Fruit fly (Drosophila melanogaster) whole organism, embryonic: ENCODE data around the gene CG7227.

Experiments used
- Abd-B ChIP-seq: fragments of 200-800 bp; sonication (Bioruptor generic); optimal IDR thresholded peaks from 2 replicates; lab custom pipeline; 2018; ENCODE audit warnings: missing biosample characterization, mild to moderate bottlenecking, missing genetic modification characterization, moderate library complexity
- Ada2b ChIP-seq: fragments of 200-800 bp; sonication (Bioruptor generic); IDR thresholded peaks from 2 replicates; pipeline ENCODE4 v1.3.6; 2022; ENCODE audit warnings: missing biosample characterization, missing genetic modification characterization
- CG10654 ChIP-seq: fragments of 200-800 bp; sonication (Bioruptor generic); optimal IDR thresholded peaks from 2 replicates; lab custom pipeline; 2016; ENCODE audit warnings: missing biosample characterization, missing genetic modification characterization
- CG10959 ChIP-seq: fragments of 200-800 bp; sonication (Bioruptor generic); IDR thresholded peaks from 2 replicates; pipeline ENCODE4 v1.3.6; 2022; ENCODE audit warnings: missing biosample characterization, missing genetic modification characterization
- CG11085 ChIP-seq: fragments of 200-800 bp; sonication (Bioruptor generic); IDR thresholded peaks from 2 replicates; pipeline ENCODE4 v1.3.6; 2022; ENCODE audit warnings: missing biosample characterization, missing genetic modification characterization
- CG11560 ChIP-seq: fragments of 200-800 bp; sonication (Bioruptor generic); IDR thresholded peaks from 3 replicates; pipeline ENCODE4 v1.3.6; 2022; ENCODE audit warnings: missing biosample characterization, missing genetic modification characterization
- CG13624 ChIP-seq: fragments of 200-800 bp; sonication (Bioruptor generic); optimal IDR thresholded peaks from 2 replicates; lab custom pipeline; 2016; ENCODE audit warnings: missing biosample characterization, missing genetic modification characterization
- CG15601 ChIP-seq: fragments of 200-800 bp; sonication (Bioruptor generic); optimal IDR thresholded peaks from 3 replicates; lab custom pipeline; 2019; ENCODE audit warnings: missing biosample characterization, mild to moderate bottlenecking, missing genetic modification characterization, moderate library complexity
- CG15696 ChIP-seq: fragments of 200-800 bp; sonication (Bioruptor generic); optimal IDR thresholded peaks from 2 replicates; lab custom pipeline; 2019; ENCODE audit warnings: missing biosample characterization, mild to moderate bottlenecking, missing genetic modification characterization, moderate library complexity
- CG17568 ChIP-seq: fragments of 200-800 bp; sonication (Bioruptor generic); optimal IDR thresholded peaks from 2 replicates; lab custom pipeline; 2018; ENCODE audit warnings: missing biosample characterization, mild to moderate bottlenecking, missing genetic modification characterization, moderate library complexity
- CG2875 ChIP-seq: fragments of 200-800 bp; sonication (Bioruptor generic); optimal IDR thresholded peaks from 2 replicates; lab custom pipeline; 2017; ENCODE audit warnings: missing biosample characterization, mild to moderate bottlenecking, missing genetic modification characterization, missing genetic modification reagents
- CG3281 ChIP-seq: fragments of 200-800 bp; sonication (Bioruptor generic); optimal IDR thresholded peaks from 3 replicates; lab custom pipeline; 2017; ENCODE audit warnings: missing biosample characterization, mild to moderate bottlenecking, missing genetic modification characterization
- CG3995 ChIP-seq: fragments of 200-800 bp; sonication (Bioruptor generic); optimal IDR thresholded peaks from 3 replicates; lab custom pipeline; 2016; ENCODE audit warnings: missing biosample characterization, missing genetic modification characterization
- CG42726 ChIP-seq: fragments of 200-800 bp; sonication (Bioruptor generic); IDR thresholded peaks from 2 replicates; pipeline ENCODE4 v1.3.6; 2022; ENCODE audit warnings: missing biosample characterization, missing genetic modification characterization; ENCODE audit not compliant: partially characterized antibody
- CG4360 ChIP-seq: fragments of 200-800 bp; sonication (Bioruptor generic); IDR thresholded peaks from 2 replicates; pipeline ENCODE4 v1.3.6; 2022; ENCODE audit warnings: missing biosample characterization, missing genetic modification characterization
- CG43689 ChIP-seq: fragments of 200-800 bp; sonication (Bioruptor generic); IDR thresholded peaks from 2 replicates; pipeline ENCODE4 v1.3.6; 2022; ENCODE audit warnings: missing biosample characterization, missing genetic modification characterization
- CG4404 ChIP-seq: fragments of 200-800 bp; sonication (Bioruptor generic); IDR thresholded peaks from 2 replicates; pipeline ENCODE4 v1.3.6; 2022; ENCODE audit warnings: missing biosample characterization, missing genetic modification characterization
- CG4617 ChIP-seq: fragments of 200-800 bp; sonication (Bioruptor generic); optimal IDR thresholded peaks from 3 replicates; lab custom pipeline; 2016; ENCODE audit warnings: missing biosample characterization, missing genetic modification characterization, borderline replicate concordance
- CG7928 ChIP-seq: fragments of 200-800 bp; sonication (Bioruptor generic); optimal IDR thresholded peaks from 2 replicates; lab custom pipeline; 2017; ENCODE audit warnings: missing biosample characterization, mild to moderate bottlenecking, missing genetic modification characterization
- CG9727 ChIP-seq: fragments of 200-800 bp; sonication (Bioruptor generic); optimal IDR thresholded peaks from 3 replicates; lab custom pipeline; 2017; ENCODE audit warnings: missing biosample characterization, mild to moderate bottlenecking, missing genetic modification characterization
- Fer3 ChIP-seq: fragments of 200-800 bp; sonication (Bioruptor generic); optimal IDR thresholded peaks from 2 replicates; lab custom pipeline; 2018; ENCODE audit warnings: missing biosample characterization, mild to moderate bottlenecking, missing genetic modification characterization, moderate library complexity
- Gsc ChIP-seq: fragments of 200-800 bp; sonication (Bioruptor generic); IDR thresholded peaks from 2 replicates; pipeline ENCODE4 v1.3.6; 2022; ENCODE audit warnings: missing biosample characterization, missing genetic modification characterization
- HHEX ChIP-seq: fragments of 200-800 bp; sonication (Bioruptor generic); optimal IDR thresholded peaks from 3 replicates; lab custom pipeline; 2017; ENCODE audit warnings: missing biosample characterization, mild to moderate bottlenecking, missing genetic modification characterization, missing genetic modification reagents
- HLH3B ChIP-seq: fragments of 200-800 bp; sonication (Bioruptor generic); IDR thresholded peaks from 2 replicates; pipeline ENCODE4 v1.3.6; 2022; ENCODE audit warnings: missing biosample characterization, missing genetic modification characterization
- MTF-1 ChIP-seq: fragments of 200-800 bp; sonication (Bioruptor generic); optimal IDR thresholded peaks from 2 replicates; lab custom pipeline; 2018; ENCODE audit warnings: missing biosample characterization, mild to moderate bottlenecking, missing genetic modification characterization, borderline replicate concordance
- NK7.1 ChIP-seq: fragments of 200-800 bp; sonication (Bioruptor generic); optimal IDR thresholded peaks from 3 replicates; lab custom pipeline; 2016; ENCODE audit warnings: missing biosample characterization, missing genetic modification characterization
- Pdp1 ChIP-seq, 2 experiments: fragments of 200-800 bp; sonication (Bioruptor generic); optimal IDR thresholded peaks; 3 replicates each; lab custom pipeline; 2016; ENCODE audit warnings: missing biosample characterization in 2 of 2, missing genetic modification characterization in 2 of 2, mild to moderate bottlenecking in 1 of 2, moderate library complexity in 1 of 2
- Scr ChIP-seq: fragments of 200-800 bp; sonication (Bioruptor generic); IDR thresholded peaks from 2 replicates; pipeline ENCODE4 v1.3.6; 2022; ENCODE audit warnings: missing biosample characterization, missing genetic modification characterization; ENCODE audit not compliant: partially characterized antibody
- Sry-δ ChIP-seq: fragments of 200-800 bp; sonication (Bioruptor generic); optimal IDR thresholded peaks from 2 replicates; lab custom pipeline; 2016; ENCODE audit warnings: missing biosample characterization, missing genetic modification characterization
- TFAM ChIP-seq: fragments of 200-800 bp; sonication (Bioruptor generic); optimal IDR thresholded peaks from 2 replicates; lab custom pipeline; 2017; ENCODE audit warnings: missing biosample characterization, missing genetic modification characterization, inconsistent platforms
- caup ChIP-seq: fragments of 200-800 bp; sonication (Bioruptor generic); optimal IDR thresholded peaks from 3 replicates; lab custom pipeline; 2017; ENCODE audit warnings: missing biosample characterization, mild to moderate bottlenecking, missing genetic modification characterization, moderate library complexity; ENCODE audit not compliant: severe bottlenecking
- cg ChIP-seq: fragments of 200-800 bp; sonication (Bioruptor generic); optimal IDR thresholded peaks from 3 replicates; lab custom pipeline; 2019; ENCODE audit warnings: missing biosample characterization, mild to moderate bottlenecking, missing genetic modification characterization, moderate library complexity
- disco-r ChIP-seq: fragments of 200-800 bp; sonication (Bioruptor generic); optimal IDR thresholded peaks from 2 replicates; lab custom pipeline; 2016; ENCODE audit warnings: missing biosample characterization, missing genetic modification characterization
- dysf ChIP-seq: fragments of 200-800 bp; sonication (Bioruptor generic); IDR thresholded peaks from 3 replicates; pipeline ENCODE4 v1.3.6; 2022; ENCODE audit warnings: missing biosample characterization, missing genetic modification characterization
- h ChIP-seq: fragments of >200 bp; optimal IDR thresholded peaks from 2 replicates; lab custom pipeline; 2017
- hkb ChIP-seq, 2 experiments: fragments of 200-800 bp in 1 of 2; fragments of >200 bp in 1 of 2; sonication (Bioruptor generic) in 1 of 2; IDR thresholded peaks in 1 of 2; optimal IDR thresholded peaks in 1 of 2; 2 replicates each; pipeline versions ENCODE4 v1.3.6 to Lab custom; 2017 to 2022; ENCODE audit warnings: missing biosample characterization in 1 of 2, missing genetic modification characterization in 1 of 2
- kay ChIP-seq: fragments of 200-800 bp; sonication (Bioruptor generic); optimal IDR thresholded peaks from 2 replicates; lab custom pipeline; 2016; ENCODE audit warnings: missing biosample characterization, missing genetic modification characterization
- mirr ChIP-seq: fragments of 200-800 bp; sonication (Bioruptor generic); optimal IDR thresholded peaks from 3 replicates; lab custom pipeline; 2018; ENCODE audit warnings: missing biosample characterization, mild to moderate bottlenecking, missing genetic modification characterization
- onecut ChIP-seq: fragments of 200-800 bp; sonication (Bioruptor generic); IDR thresholded peaks from 2 replicates; pipeline ENCODE4 v1.3.6; 2022; ENCODE audit warnings: missing biosample characterization, missing genetic modification characterization
- pnt ChIP-seq: fragments of 200-800 bp; sonication (Bioruptor generic); optimal IDR thresholded peaks from 3 replicates; lab custom pipeline; 2016; ENCODE audit warnings: missing biosample characterization, missing genetic modification characterization
- repo ChIP-seq: fragments of 200-800 bp; sonication (Bioruptor generic); optimal IDR thresholded peaks from 2 replicates; lab custom pipeline; 2016; ENCODE audit warnings: missing biosample characterization, missing genetic modification characterization
- run ChIP-seq: fragments of 200-800 bp; sonication (Bioruptor generic); optimal IDR thresholded peaks from 3 replicates; lab custom pipeline; 2018; ENCODE audit warnings: missing biosample characterization, mild to moderate bottlenecking, missing genetic modification characterization
- sima ChIP-seq: fragments of 200-800 bp; sonication (Bioruptor generic); optimal IDR thresholded peaks from 2 replicates; lab custom pipeline; 2016; ENCODE audit warnings: missing biosample characterization, missing genetic modification characterization
- sisA ChIP-seq: fragments of 200-800 bp; sonication (Bioruptor generic); IDR thresholded peaks from 2 replicates; pipeline ENCODE4 v1.3.6; 2022; ENCODE audit warnings: missing biosample characterization, missing genetic modification characterization
- sob ChIP-seq: fragments of 200-800 bp; sonication (Bioruptor generic); IDR thresholded peaks from 2 replicates; pipeline ENCODE4 v1.3.6; 2022; ENCODE audit warnings: missing biosample characterization, missing genetic modification characterization
- sug ChIP-seq: fragments of 200-800 bp; optimal IDR thresholded peaks from 2 replicates; lab custom pipeline; 2019; ENCODE audit warnings: missing biosample characterization, mild to moderate bottlenecking, missing genetic modification characterization, moderate library complexity
- tup ChIP-seq: fragments of 200-800 bp; sonication (Bioruptor generic); optimal IDR thresholded peaks from 2 replicates; lab custom pipeline; 2016; ENCODE audit warnings: missing biosample characterization, mild to moderate bottlenecking, missing genetic modification characterization, moderate library complexity
- vfl ChIP-seq: fragments of 200-800 bp; sonication (Bioruptor generic); optimal IDR thresholded peaks from 2 replicates; lab custom pipeline; 2016; ENCODE audit warnings: missing biosample characterization, missing genetic modification characterization
- wdn ChIP-seq: fragments of 200-800 bp; sonication (Bioruptor generic); IDR thresholded peaks from 2 replicates; pipeline ENCODE4 v1.3.6; 2022; ENCODE audit warnings: missing biosample characterization, missing genetic modification characterization
- wor ChIP-seq: fragments of 200-800 bp; sonication (Bioruptor generic); IDR thresholded peaks from 2 replicates; pipeline ENCODE4 v1.3.6; 2022; ENCODE audit warnings: missing biosample characterization, missing genetic modification characterization

CG7227 gene

DNA sequence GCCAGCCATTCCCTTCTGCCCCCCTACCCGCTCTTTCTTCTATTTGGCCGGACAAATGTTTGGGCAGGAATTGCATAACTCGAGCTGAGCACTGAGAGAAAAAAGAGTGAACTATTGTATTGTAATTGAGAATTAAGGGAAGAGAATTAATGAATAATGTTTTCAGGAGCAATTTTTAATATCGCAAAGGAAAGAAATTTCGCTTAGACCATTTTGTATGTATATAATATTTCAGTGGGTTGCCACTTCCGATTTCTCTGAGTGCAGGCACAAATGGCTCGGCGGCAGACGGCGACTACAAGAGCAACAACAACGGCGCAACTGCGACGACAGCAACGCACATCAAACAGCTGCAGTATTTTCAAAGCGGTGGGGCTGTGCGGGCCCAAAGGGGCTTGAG lies 33.3 kb downstream of the CG7227 start (continued):
- peak; percentile 44 for TF ChIP-seq CG13624 (GFP tag; lab: Kevin White, UChicago)
- peak; percentile 74 for TF ChIP-seq onecut (GFP tag; lab: Robert Waterston, UW)
- TF ChIP-seq hkb (optimal IDR thresholded peaks at IDR 0.05; lab: Kevin White, UChicago), result no peak
- peak; percentile 90 for TF ChIP-seq hkb (GFP tag; IDR thresholded peaks at IDR 0.05; lab: Robert Waterston, UW)
- TF ChIP-seq HHEX, result peak; percentile 67
- peak; percentile 78 for TF ChIP-seq pnt
- TF ChIP-seq CG4404 (GFP tag; lab: Robert Waterston, UW), result peak; percentile 48; the same call in 1 of the 2 replicates
- TF ChIP-seq CG17568 (GFP tag; lab: Kevin White, UChicago), result peak; percentile 53
- no peak for TF ChIP-seq mirr (GFP tag; lab: Kevin White, UChicago)
- TF ChIP-seq HLH3B (GFP tag; lab: Robert Waterston, UW), result peak; percentile 90
- TF ChIP-seq sisA (GFP tag; lab: Robert Waterston, UW), result peak; percentile 84
- TF ChIP-seq CG11560 (tag; lab: Robert Waterston, UW), result peak; percentile 48; the same call in 2 of the 3 replicates
- peak; percentile 53; the same call in 1 of the 2 replicates for TF ChIP-seq CG4360
- TF ChIP-seq sug (tag; lab: Kevin White, UChicago), result peak; percentile 4
- TF ChIP-seq CG4617 (GFP tag; lab: Kevin White, UChicago), result peak; percentile 25
- peak; percentile 77 for TF ChIP-seq sob
- peak; percentile 26 for TF ChIP-seq MTF-1 (GFP tag; lab: Kevin White, UChicago)
- no peak for TF ChIP-seq CG3995 (GFP tag; lab: Kevin White, UChicago)
- TF ChIP-seq CG15696, result no peak
- no peak for TF ChIP-seq Gsc (GFP tag; lab: Robert Waterston, UW)
- TF ChIP-seq caup (GFP tag; lab: Kevin White, UChicago), result peak; percentile 48
- peak; percentile 80 for TF ChIP-seq dysf (GFP tag; lab: Robert Waterston, UW)
- TF ChIP-seq Sry-δ, result peak; percentile 18
- peak; percentile 60 for TF ChIP-seq repo
- no peak for TF ChIP-seq sima
- TF ChIP-seq Abd-B, result peak; percentile 45
- TF ChIP-seq CG9727 (GFP tag; lab: Kevin White, UChicago), result peak; percentile 48
- TF ChIP-seq Fer3 (tag; lab: Kevin White, UChicago), result peak; percentile 41
- TF ChIP-seq wor (GFP tag; lab: Robert Waterston, UW), result peak; percentile 71
- TF ChIP-seq CG2875 (GFP tag; lab: Kevin White, UChicago), result peak; percentile 67
- peak; percentile 69 for TF ChIP-seq CG10959 (GFP tag; lab: Robert Waterston, UW)
- TF ChIP-seq run, result peak; percentile 78
- TF ChIP-seq CG10654 (GFP tag; lab: Kevin White, UChicago), result peak; percentile 56
- TF ChIP-seq CG42726, result no peak
- no peak for TF ChIP-seq vfl (GFP tag; lab: Kevin White, UChicago)
- peak; percentile 22 for TF ChIP-seq kay (GFP tag; lab: Kevin White, UChicago)
- no peak for TF ChIP-seq CG7928
- peak; percentile 24 for TF ChIP-seq CG15601
- TF ChIP-seq TFAM (GFP tag; lab: Kevin White, UChicago), result no peak
- TF ChIP-seq disco-r (GFP tag; lab: Kevin White, UChicago), result peak; percentile 36
- TF ChIP-seq tup (GFP tag; lab: Kevin White, UChicago), result peak; percentile 20
- no peak for TF ChIP-seq h (lab: Kevin White, UChicago)
- peak; percentile 53 for TF ChIP-seq CG3281
- TF ChIP-seq CG43689 (GFP tag; lab: Robert Waterston, UW), result peak; percentile 65
- TF ChIP-seq Pdp1 (GFP tag; optimal IDR thresholded peaks at IDR 0.05; lab: Kevin White, UChicago), result peak; percentile 81 to 85
- TF ChIP-seq cg, result no peak
- TF ChIP-seq NK7.1 (GFP tag; lab: Kevin White, UChicago), result no peak
- TF ChIP-seq CG11085 (GFP tag; lab: Robert Waterston, UW), result peak; percentile 48; the same call in 1 of the 2 replicates
- peak; percentile 51; the same call in 1 of the 2 replicates for TF ChIP-seq wdn (GFP tag; lab: Robert Waterston, UW)
- peak; percentile 83 for TF ChIP-seq Ada2b
- no peak for TF ChIP-seq Scr
